Fruit fly (Drosophila melanogaster) whole organism, embryonic: ENCODE measurements around the gene CG5509.

Experiments
- Adf1 ChIP-seq: fragments of 200-800 bp; sonication (Bioruptor generic); IDR thresholded peaks from 2 replicates; pipeline ENCODE4 v1.3.6; 2022; ENCODE audit warnings: missing biosample characterization, missing genetic modification characterization
- CG11247 ChIP-seq: fragments of 200-800 bp; sonication (Bioruptor generic); IDR thresholded peaks from 2 replicates; pipeline ENCODE4 v1.3.6; 2022; ENCODE audit warnings: missing biosample characterization, missing genetic modification characterization
- CG11696 ChIP-seq: fragments of 200-800 bp; sonication (Bioruptor generic); IDR thresholded peaks from 2 replicates; pipeline ENCODE4 v1.3.6; 2022; ENCODE audit warnings: missing biosample characterization, missing genetic modification characterization
- CG12104 ChIP-seq: fragments of 200-800 bp; sonication (Bioruptor generic); optimal IDR thresholded peaks from 3 replicates; lab custom pipeline; 2016; ENCODE audit warnings: missing biosample characterization, missing genetic modification characterization
- CG12659 ChIP-seq: fragments of 200-800 bp; sonication (Bioruptor generic); optimal IDR thresholded peaks from 3 replicates; lab custom pipeline; 2017; ENCODE audit warnings: mild to moderate bottlenecking, missing biosample characterization, missing genetic modification reagents, missing genetic modification characterization
- CG15269 ChIP-seq: fragments of 200-800 bp; sonication (Bioruptor generic); optimal IDR thresholded peaks from 2 replicates; lab custom pipeline; 2018; ENCODE audit warnings: missing biosample characterization, mild to moderate bottlenecking, missing genetic modification characterization, moderate library complexity
- CG1603 ChIP-seq: fragments of 200-800 bp; sonication (Bioruptor generic); optimal IDR thresholded peaks from 2 replicates; lab custom pipeline; 2019; ENCODE audit warnings: missing biosample characterization, mild to moderate bottlenecking, missing genetic modification characterization, moderate library complexity
- CG16813 ChIP-seq: fragments of 200-800 bp; sonication (Bioruptor generic); IDR thresholded peaks from 3 replicates; pipeline ENCODE4 v1.3.6; 2022; ENCODE audit warnings: missing biosample characterization, missing genetic modification characterization; ENCODE audit not compliant: partially characterized antibody
- CG18599 ChIP-seq: fragments of 200-800 bp; sonication (Bioruptor generic); optimal IDR thresholded peaks from 3 replicates; lab custom pipeline; 2017; ENCODE audit warnings: missing biosample characterization, missing genetic modification characterization, mild to moderate bottlenecking, moderate library complexity, missing genetic modification reagents
- CG18619 ChIP-seq: fragments of 200-800 bp; sonication (Bioruptor generic); optimal IDR thresholded peaks from 3 replicates; lab custom pipeline; 2017; ENCODE audit warnings: missing biosample characterization, mild to moderate bottlenecking, missing genetic modification characterization
- CG32772 ChIP-seq: fragments of 200-800 bp; sonication (Bioruptor generic); IDR thresholded peaks from 2 replicates; pipeline ENCODE4 v1.3.6; 2022; ENCODE audit warnings: missing biosample characterization, missing genetic modification characterization
- CG3995 ChIP-seq: fragments of 200-800 bp; sonication (Bioruptor generic); optimal IDR thresholded peaks from 3 replicates; lab custom pipeline; 2016; ENCODE audit warnings: missing biosample characterization, missing genetic modification characterization
- CG4820 ChIP-seq: fragments of 200-800 bp; sonication (Bioruptor generic); optimal IDR thresholded peaks from 3 replicates; lab custom pipeline; 2016; ENCODE audit warnings: missing biosample characterization, missing genetic modification characterization
- CG6272 ChIP-seq: fragments of 200-800 bp; sonication (Bioruptor generic); IDR thresholded peaks from 2 replicates; pipeline ENCODE4 v1.3.6; 2022; ENCODE audit warnings: missing biosample characterization, missing genetic modification characterization
- CG7987 ChIP-seq: fragments of 200-800 bp; sonication (Bioruptor generic); optimal IDR thresholded peaks from 2 replicates; lab custom pipeline; 2018; ENCODE audit warnings: missing biosample characterization, mild to moderate bottlenecking, missing genetic modification characterization, moderate library complexity
- CG8924 ChIP-seq: fragments of 200-800 bp; optimal IDR thresholded peaks from 3 replicates; lab custom pipeline; 2019; ENCODE audit warnings: missing biosample characterization, mild to moderate bottlenecking, missing genetic modification characterization, moderate library complexity
- CG8944 ChIP-seq: fragments of 200-800 bp; sonication (Bioruptor generic); optimal IDR thresholded peaks from 3 replicates; lab custom pipeline; 2016; ENCODE audit warnings: missing biosample characterization, missing genetic modification characterization
- CG9437 ChIP-seq: fragments of 200-800 bp; sonication (Bioruptor generic); optimal IDR thresholded peaks from 2 replicates; lab custom pipeline; 2018; ENCODE audit warnings: missing biosample characterization, mild to moderate bottlenecking, missing genetic modification characterization
- CG9609 ChIP-seq: fragments of 200-800 bp; sonication (Bioruptor generic); optimal IDR thresholded peaks from 3 replicates; lab custom pipeline; 2016; ENCODE audit warnings: missing biosample characterization, missing genetic modification characterization
- CG9932 ChIP-seq: fragments of 200-800 bp; sonication (Bioruptor generic); IDR thresholded peaks from 2 replicates; pipeline ENCODE4 v1.3.6; 2022; ENCODE audit warnings: missing biosample characterization, missing genetic modification characterization
- CrebB ChIP-seq: fragments of 200-800 bp; sonication (Bioruptor generic); optimal IDR thresholded peaks from 3 replicates; lab custom pipeline; 2018; ENCODE audit warnings: missing biosample characterization, mild to moderate bottlenecking, missing genetic modification characterization
- Dek ChIP-seq: fragments of 200-800 bp; sonication (Bioruptor generic); optimal IDR thresholded peaks from 3 replicates; lab custom pipeline; 2019; ENCODE audit warnings: missing biosample characterization, mild to moderate bottlenecking, missing genetic modification characterization, moderate library complexity
- Dfd ChIP-seq, 2 experiments: fragments of >200 bp; optimal IDR thresholded peaks; 2 replicates each; lab custom pipeline; 2017; ENCODE audit warnings: missing biosample characterization in 2 of 2, missing genetic modification characterization in 2 of 2
- Dref ChIP-seq: fragments of 200-800 bp; sonication (Bioruptor generic); IDR thresholded peaks from 2 replicates; pipeline ENCODE4 v1.3.6; 2022; ENCODE audit warnings: missing biosample characterization, missing genetic modification characterization
- ERR ChIP-seq: fragments of 200-800 bp; sonication (Bioruptor generic); optimal IDR thresholded peaks from 2 replicates; lab custom pipeline; 2016; ENCODE audit warnings: missing biosample characterization, missing genetic modification characterization
- H2.0 ChIP-seq: fragments of 200-800 bp; sonication (Bioruptor generic); IDR thresholded peaks from 2 replicates; pipeline ENCODE4 v1.3.6; 2022; ENCODE audit warnings: missing biosample characterization, missing genetic modification characterization
- HLH4C ChIP-seq: fragments of 200-800 bp; sonication (Bioruptor generic); IDR thresholded peaks from 3 replicates; pipeline ENCODE4 v1.3.6; 2022; ENCODE audit warnings: missing biosample characterization, missing genetic modification characterization; ENCODE audit not compliant: partially characterized antibody
- HLHmδ ChIP-seq: fragments of 200-800 bp; sonication (Bioruptor generic); optimal IDR thresholded peaks from 2 replicates; lab custom pipeline; 2018; ENCODE audit warnings: missing biosample characterization, mild to moderate bottlenecking, missing genetic modification characterization, moderate library complexity
- Hr78 ChIP-seq, 2 experiments: fragments of 200-800 bp in 1 of 2; fragments of >200 bp in 1 of 2; sonication (Bioruptor generic) in 1 of 2; optimal IDR thresholded peaks; 2 replicates each; lab custom pipeline; 2017 to 2019; ENCODE audit warnings: missing biosample characterization in 2 of 2, missing genetic modification characterization in 2 of 2, mild to moderate bottlenecking in 1 of 2, moderate library complexity in 1 of 2
- MBD-R2 ChIP-seq: fragments of 200-800 bp; sonication (Bioruptor generic); IDR thresholded peaks from 2 replicates; pipeline ENCODE4 v1.3.6; 2022; ENCODE audit warnings: missing biosample characterization, missing genetic modification characterization
- Optix ChIP-seq: fragments of 200-800 bp; sonication (Bioruptor generic); IDR thresholded peaks from 3 replicates; pipeline ENCODE4 v1.3.6; 2022; ENCODE audit warnings: missing biosample characterization, missing genetic modification characterization
- Xrp1 ChIP-seq: fragments of 200-800 bp; sonication (Bioruptor generic); IDR thresholded peaks from 2 replicates; pipeline ENCODE4 v1.3.6; 2022; ENCODE audit warnings: missing biosample characterization, missing genetic modification characterization
- ac ChIP-seq: fragments of 200-800 bp; sonication (Bioruptor generic); optimal IDR thresholded peaks from 3 replicates; lab custom pipeline; 2017; ENCODE audit warnings: missing biosample characterization, mild to moderate bottlenecking, missing genetic modification characterization
- cas ChIP-seq: fragments of 200-800 bp; sonication (Bioruptor generic); IDR thresholded peaks from 2 replicates; pipeline ENCODE4 v1.3.6; 2022; ENCODE audit warnings: missing biosample characterization, missing genetic modification characterization
- corto ChIP-seq: fragments of 200-800 bp; sonication (Bioruptor generic); optimal IDR thresholded peaks from 2 replicates; lab custom pipeline; 2016; ENCODE audit warnings: missing biosample characterization, mild to moderate bottlenecking, missing genetic modification characterization, moderate library complexity
- crc ChIP-seq: fragments of 200-800 bp; sonication (Bioruptor generic); optimal IDR thresholded peaks from 2 replicates; lab custom pipeline; 2016; ENCODE audit warnings: missing biosample characterization, missing genetic modification characterization
- crp ChIP-seq, 2 experiments: fragments of 200-800 bp; sonication (Bioruptor generic); optimal IDR thresholded peaks; 2 replicates in 1 of 2; 3 replicates in 1 of 2; lab custom pipeline; 2017; ENCODE audit warnings: missing biosample characterization in 2 of 2, missing genetic modification characterization in 2 of 2, mild to moderate bottlenecking in 1 of 2, moderate library complexity in 1 of 2
- fd102C ChIP-seq: fragments of 200-800 bp; sonication (Bioruptor generic); optimal IDR thresholded peaks from 2 replicates; lab custom pipeline; 2018; ENCODE audit warnings: missing biosample characterization, mild to moderate bottlenecking, missing genetic modification characterization, moderate library complexity
- fd3F ChIP-seq: fragments of 200-800 bp; sonication (Bioruptor generic); optimal IDR thresholded peaks from 2 replicates; lab custom pipeline; 2018; ENCODE audit warnings: missing biosample characterization, mild to moderate bottlenecking, missing genetic modification characterization, moderate library complexity
- mirr ChIP-seq: fragments of 200-800 bp; sonication (Bioruptor generic); optimal IDR thresholded peaks from 3 replicates; lab custom pipeline; 2018; ENCODE audit warnings: missing biosample characterization, mild to moderate bottlenecking, missing genetic modification characterization
- nerfin-1 ChIP-seq: fragments of 200-800 bp; sonication (Bioruptor generic); optimal IDR thresholded peaks from 3 replicates; lab custom pipeline; 2019; ENCODE audit warnings: missing biosample characterization, mild to moderate bottlenecking, missing genetic modification characterization, moderate library complexity
- phol ChIP-seq: fragments of 200-800 bp; sonication (Bioruptor generic); optimal IDR thresholded peaks from 3 replicates; lab custom pipeline; 2018; ENCODE audit warnings: missing biosample characterization, mild to moderate bottlenecking, missing genetic modification characterization, moderate library complexity
- psq ChIP-seq: fragments of 200-800 bp; sonication (Bioruptor generic); optimal IDR thresholded peaks from 2 replicates; lab custom pipeline; 2017; ENCODE audit warnings: missing biosample characterization, missing genetic modification characterization
- vvl ChIP-seq: fragments of 200-800 bp; sonication (Bioruptor generic); IDR thresholded peaks from 2 replicates; pipeline ENCODE4 v1.3.6; 2022; ENCODE audit warnings: missing biosample characterization, missing genetic modification characterization
- wek ChIP-seq: fragments of 200-800 bp; sonication (Bioruptor generic); optimal IDR thresholded peaks from 3 replicates; lab custom pipeline; 2018; ENCODE audit warnings: missing biosample characterization, mild to moderate bottlenecking, missing genetic modification characterization, moderate library complexity
- yki ChIP-seq: fragments of >200 bp; optimal IDR thresholded peaks from 3 replicates; lab custom pipeline; 2018
- zen2 ChIP-seq: fragments of 200-800 bp; sonication (Bioruptor generic); IDR thresholded peaks from 3 replicates; pipeline ENCODE4 v1.3.6; 2022; ENCODE audit warnings: missing biosample characterization, missing genetic modification characterization; ENCODE audit not compliant: partially characterized antibody
- zfh1 ChIP-seq: fragments of 200-800 bp; sonication (Bioruptor generic); IDR thresholded peaks from 3 replicates; pipeline ENCODE4 v1.3.6; 2022; ENCODE audit warnings: missing biosample characterization, missing genetic modification characterization

Gene CG5509

dm6 chr3R:12406235-12407196 is 45.7 kb upstream of the CG5509 start, which contains the start of gene CG5167 (continued):
- TF ChIP-seq wek (GFP tag; lab: Kevin White, UChicago) (no peak), crp (GFP tag; optimal IDR thresholded peaks at IDR 0.05; lab: Kevin White, UChicago) (no peak), CG1603 (tag; lab: Kevin White, UChicago) (peak; percentile 39), CG12104 (GFP tag; lab: Kevin White, UChicago) (peak; percentile 36), CG16813 (GFP tag; lab: Robert Waterston, UW) (0 out of 3 replicates have a peak, but pooled peaks have one; percentile 8), vvl (peak; percentile 49; the same call in 1 of the 2 replicates), Hr78 (GFP tag; optimal IDR thresholded peaks at IDR 0.05; lab: Kevin White, UChicago) (no peak), CG9932 (GFP tag; lab: Robert Waterston, UW) (no peak), zfh1 (GFP tag; lab: Robert Waterston, UW) (no peak), MBD-R2 (GFP tag; lab: Robert Waterston, UW) (peak; percentile 21; the same call in 1 of the 2 replicates), corto (GFP tag; lab: Kevin White, UChicago) (peak; percentile 35), Xrp1 (GFP tag; lab: Robert Waterston, UW) (peak; percentile 49), CG8944 (GFP tag; lab: Kevin White, UChicago) (no peak), CG8924 (peak; percentile 63), CG11696 (GFP tag; lab: Robert Waterston, UW) (no peak), Optix (no peak), CG9437 (GFP tag; lab: Kevin White, UChicago) (peak; percentile 85), CG12659 (peak; percentile 20), CG7987 (GFP tag; lab: Kevin White, UChicago) (no peak), phol (peak; percentile 48), CG3995 (peak; percentile 51), CG9609 (no peak), CG11247 (GFP tag; lab: Robert Waterston, UW) (no peak), zen2 (GFP tag; lab: Robert Waterston, UW) (no peak), HLH4C (GFP tag; lab: Robert Waterston, UW) (peak; percentile 39; the same call in 2 of the 3 replicates), ERR (GFP tag; lab: Kevin White, UChicago) (no peak), HLHmδ (GFP tag; lab: Kevin White, UChicago) (no peak), CG18599 (peak; percentile 67), Dek (tag; lab: Kevin White, UChicago) (peak; percentile 47), cas (GFP tag; lab: Robert Waterston, UW) (no peak), Dref (GFP tag; lab: Robert Waterston, UW) (peak; percentile 49), yki (lab: Kevin White, UChicago) (no peak), CG32772 (GFP tag; lab: Robert Waterston, UW) (no peak), mirr (GFP tag; lab: Kevin White, UChicago) (peak; percentile 54), CrebB (peak; percentile 31), nerfin-1 (peak; percentile 7), CG15269 (tag; lab: Kevin White, UChicago) (peak; percentile 47), Adf1 (no peak), fd3F (GFP tag; lab: Kevin White, UChicago) (peak; percentile 3), CG18619 (GFP tag; lab: Kevin White, UChicago) (no peak), crc (GFP tag; lab: Kevin White, UChicago) (no peak), Dfd (GFP tag; optimal IDR thresholded peaks at IDR 0.05; lab: Kevin White, UChicago) (no peak), CG6272 (no peak), fd102C (GFP tag; lab: Kevin White, UChicago) (no peak), H2.0 (no peak), CG4820 (GFP tag; lab: Kevin White, UChicago) (peak; percentile 99), psq (no peak), ac (GFP tag; lab: Kevin White, UChicago) (no peak)
